Worm (Caenorhabditis elegans): ENCODE data around the gene gldi-6.

DNA sequence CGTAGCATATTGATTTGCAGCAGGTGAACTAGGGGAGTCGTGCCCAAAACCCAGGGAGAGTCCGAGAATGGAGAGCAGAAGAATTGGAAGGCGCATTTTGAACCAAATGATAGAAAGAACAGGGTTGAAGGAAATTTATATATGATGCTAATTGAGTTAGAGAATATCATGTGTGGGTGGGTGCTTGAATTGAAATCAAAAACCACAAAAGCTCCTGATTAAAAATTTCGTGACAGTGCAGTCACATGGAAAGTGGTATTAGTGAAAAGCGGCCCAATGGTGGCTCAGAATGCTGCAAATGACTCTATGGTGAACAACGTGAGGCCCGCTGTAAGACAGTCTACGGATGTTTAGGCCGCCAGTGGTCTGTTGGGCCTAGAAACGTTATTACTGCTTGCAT is 14.8 kb downstream of the gldi-6 start, which contains the start of gene C16C8.8:
- TF ChIP-seq hmbx-1 (tag; optimal IDR thresholded peaks at IDR 0.05) (no peak), ama-1 (optimal IDR thresholded peaks at IDR 0.05) (no peak)
